Worm (Caenorhabditis elegans): Measurements from ENCODE around the gene F17A9.5.

DNA sequence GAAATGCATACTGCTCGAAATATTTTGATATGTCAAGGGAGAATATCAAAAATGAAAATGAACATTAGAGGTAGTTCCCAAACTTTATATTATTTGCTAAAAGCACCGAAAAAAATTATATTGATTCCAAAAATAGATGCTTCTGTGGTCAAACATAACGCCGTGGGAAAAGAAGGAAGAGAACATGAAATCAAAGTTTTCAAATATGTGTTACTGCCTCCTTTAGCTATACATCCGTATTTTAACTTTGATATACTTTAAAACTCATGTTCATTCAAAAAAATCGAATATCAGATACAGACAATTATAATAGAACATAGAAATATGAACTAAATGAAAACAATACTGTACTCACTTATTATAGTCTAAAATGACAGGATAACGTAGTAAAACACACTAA, 9.4 kb downstream of the F17A9.5 start, which contains the start of gene Y38A10A.11:
- TF ChIP-seq hmg-4 (GFP tag; optimal IDR thresholded peaks at IDR 0.05) (no peak), ama-1 (optimal IDR thresholded peaks at IDR 0.05) (no peak), tbx-11 (GFP tag; IDR thresholded peaks at IDR 0.05) (no peak), tra-4 (tag; optimal IDR thresholded peaks at IDR 0.05) (no peak), ets-7 (tag; optimal IDR thresholded peaks at IDR 0.05) (no peak)
